Fruit fly (Drosophila melanogaster): ENCODE data around the gene fipi.
A peak's percentile ranks its signal among the peaks of the same experiment; 100 is the strongest.

The fipi gene

DNA sequence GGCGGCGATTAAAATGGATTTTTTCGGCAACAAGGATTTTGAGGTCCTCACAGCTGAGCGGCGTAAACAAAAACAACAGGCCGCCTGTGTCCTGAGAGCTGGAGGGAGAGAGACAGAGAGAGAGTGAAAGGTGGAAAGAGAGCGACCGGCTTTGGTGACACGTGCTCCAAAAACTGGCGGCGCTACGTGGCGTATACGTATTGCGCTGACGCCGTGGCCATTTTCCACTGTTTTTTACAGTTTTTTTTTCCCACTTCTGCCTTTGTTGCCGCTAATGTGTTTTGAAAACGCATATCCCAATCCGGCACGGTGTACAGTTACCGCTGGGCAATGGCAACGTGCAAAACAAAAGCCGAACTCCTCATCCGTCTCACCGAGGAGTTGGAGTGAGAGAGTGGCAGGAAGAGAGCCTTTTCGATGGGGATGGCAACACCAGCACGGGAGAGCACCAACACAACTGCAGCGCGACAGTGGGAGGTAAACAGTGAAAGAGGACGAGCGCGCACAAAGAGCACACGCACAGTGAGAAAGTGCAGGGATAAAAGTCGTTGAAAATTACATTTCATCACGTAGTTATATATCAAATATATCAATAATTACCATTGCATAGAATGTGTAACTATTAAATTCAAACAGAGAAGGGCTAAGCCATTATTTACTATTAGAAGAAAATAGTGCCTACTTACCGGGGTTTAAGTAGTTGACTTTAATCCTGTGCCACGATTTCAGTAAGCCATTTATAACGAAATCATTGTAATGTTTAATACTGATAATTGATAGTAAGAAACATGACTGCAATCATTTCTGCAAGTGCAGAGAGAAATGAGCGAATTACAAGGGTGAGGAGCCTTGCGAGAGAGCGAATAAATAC is 26.8 kb upstream of the fipi start (continued):
- TF ChIP-seq stwl (tag; optimal IDR thresholded peaks at IDR 0.05), result no peak
- TF ChIP-seq Rx (GFP tag; IDR thresholded peaks at IDR 0.05), result peak; percentile 57
- TF ChIP-seq Max (GFP tag; optimal IDR thresholded peaks at IDR 0.05), result peak; percentile 28
- peak; percentile 18; the same call in 1 of the 2 replicates for TF ChIP-seq CG10366 (GFP tag; IDR thresholded peaks at IDR 0.05)
- TF ChIP-seq CG17612 (GFP tag; IDR thresholded peaks at IDR 0.05), result 0 out of 2 replicates have a peak, but pooled peaks have one; percentile 19
- no peak for TF ChIP-seq toy (GFP tag; IDR thresholded peaks at IDR 0.05)
- TF ChIP-seq sim (GFP tag; IDR thresholded peaks at IDR 0.05), result no peak

DNA sequence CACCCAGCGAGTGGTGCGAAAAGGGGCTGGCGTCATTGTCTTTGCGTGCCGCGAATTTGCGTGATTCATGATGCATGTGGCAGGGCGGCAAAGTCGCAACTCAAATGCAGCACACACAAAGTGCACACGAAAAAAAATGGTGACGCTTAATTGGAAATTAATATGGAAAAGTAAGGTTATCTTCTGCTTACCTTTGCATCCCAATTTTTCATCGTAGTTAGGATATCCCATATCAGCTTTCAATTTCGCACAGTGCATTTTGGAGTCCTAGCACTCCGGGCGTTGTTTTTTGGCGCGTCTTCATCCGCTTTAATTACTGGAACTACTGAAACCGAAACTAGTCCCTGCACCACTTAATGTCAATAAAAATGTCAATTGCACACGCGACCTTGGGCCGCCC is 26.2 kb upstream of the fipi start:
- TF ChIP-seq ranshi (GFP tag; IDR thresholded peaks at IDR 0.05) (0 out of 2 replicates have a peak, but pooled peaks have one; percentile 37), ci (GFP tag; IDR thresholded peaks at IDR 0.05) (peak; percentile 11; the same call in 1 of the 3 replicates), row (GFP tag; IDR thresholded peaks at IDR 0.05) (0 out of 3 replicates have a peak, but pooled peaks have one; percentile 7), lilli (GFP tag; optimal IDR thresholded peaks at IDR 0.05) (no peak), CG15601 (tag; optimal IDR thresholded peaks at IDR 0.05) (no peak), Med (GFP tag) (peak; percentile 53), zfh1 (GFP tag; IDR thresholded peaks at IDR 0.05) (0 out of 3 replicates have a peak, but pooled peaks have one; percentile 22), CG2120 (GFP tag; optimal IDR thresholded peaks at IDR 0.05) (peak; percentile 23), prd (optimal IDR thresholded peaks at IDR 0.05) (no peak), prd (GFP tag; IDR thresholded peaks at IDR 0.05) (0 out of 3 replicates have a peak, but pooled peaks have one; percentile 21)

dm6 chr2L:4818056-4818455 is 24.2 kb upstream of the fipi start, which contains the start of gene CG3225:
Gene CG3225 (minus strand): TSS chr2L:4818245.
- TF ChIP-seq sna (GFP tag; IDR thresholded peaks at IDR 0.05; ENCODE audit: partially characterized antibody), result peak; percentile 31; the same call in 1 of the 2 replicates
- TF ChIP-seq E2f2 (GFP tag; IDR thresholded peaks at IDR 0.05), result peak; percentile 97
- TF ChIP-seq crp (GFP tag; optimal IDR thresholded peaks at IDR 0.05), result peak; percentile 78 to 94
- peak; percentile 39 for TF ChIP-seq MESR4 (GFP tag; optimal IDR thresholded peaks at IDR 0.05)
- peak; percentile 89 for TF ChIP-seq stwl (tag; optimal IDR thresholded peaks at IDR 0.05)
- TF ChIP-seq CG15011 (GFP tag; optimal IDR thresholded peaks at IDR 0.05), result no peak
- TF ChIP-seq Dp (GFP tag; optimal IDR thresholded peaks at IDR 0.05), result peak; percentile 95
- TF ChIP-seq CG17829 (tag; optimal IDR thresholded peaks at IDR 0.05), result peak; percentile 16
- TF ChIP-seq tna (GFP tag; IDR thresholded peaks at IDR 0.05; ENCODE audit: partially characterized antibody), result 0 out of 2 replicates have a peak, but pooled peaks have one; percentile 50
- TF ChIP-seq Bgb (GFP tag; IDR thresholded peaks at IDR 0.05; ENCODE audit: partially characterized antibody), result peak; percentile 48; the same call in 1 of the 2 replicates
- TF ChIP-seq Pdp1 (GFP tag; optimal IDR thresholded peaks at IDR 0.05), result peak in 1 of 2 experiments; percentile 36
- TF ChIP-seq hbn (GFP tag; IDR thresholded peaks at IDR 0.05; ENCODE audit: partially characterized antibody), result peak; percentile 33; the same call in 1 of the 2 replicates
- TF ChIP-seq trem (tag; optimal IDR thresholded peaks at IDR 0.05), result peak; percentile 70
- peak; percentile 89 for TF ChIP-seq pzg (GFP tag; optimal IDR thresholded peaks at IDR 0.05)
- peak; percentile 22; the same call in 1 of the 3 replicates for TF ChIP-seq row (GFP tag; IDR thresholded peaks at IDR 0.05)
- TF ChIP-seq CG6791 (GFP tag; IDR thresholded peaks at IDR 0.05; ENCODE audit: partially characterized antibody), result 0 out of 3 replicates have a peak, but pooled peaks have one; percentile 6
- TF ChIP-seq CG1603 (tag; optimal IDR thresholded peaks at IDR 0.05), result peak; percentile 73
- no peak for TF ChIP-seq Oaz (GFP tag; IDR thresholded peaks at IDR 0.05)
- 0 out of 3 replicates have a peak, but pooled peaks have one; percentile 42 for TF ChIP-seq vnd (GFP tag; IDR thresholded peaks at IDR 0.05; ENCODE audit: partially characterized antibody)
- TF ChIP-seq HmgZ (tag; optimal IDR thresholded peaks at IDR 0.05), result peak; percentile 30
- TF ChIP-seq CG13287 (GFP tag; IDR thresholded peaks at IDR 0.05; ENCODE audit: partially characterized antibody), result peak; percentile 75
- TF ChIP-seq unc-4 (GFP tag; IDR thresholded peaks at IDR 0.05; ENCODE audit: partially characterized antibody), result peak; percentile 43; the same call in 1 of the 2 replicates
- TF ChIP-seq MBD-R2 (GFP tag; IDR thresholded peaks at IDR 0.05), result peak; percentile 80
- peak; percentile 28 for TF ChIP-seq BEAF-32 (GFP tag; optimal IDR thresholded peaks at IDR 0.05)
- TF ChIP-seq twi (tag; optimal IDR thresholded peaks at IDR 0.05), result no peak
- peak; percentile 74; the same call in 2 of the 3 replicates for TF ChIP-seq CG34224 (GFP tag; IDR thresholded peaks at IDR 0.05; ENCODE audit: partially characterized antibody)
- no peak for TF ChIP-seq CG8290 (GFP tag; optimal IDR thresholded peaks at IDR 0.05)
- TF ChIP-seq CG8290 (tag; optimal IDR thresholded peaks at IDR 0.05), result peak in 1 of 2 experiments; percentile 18
- peak; percentile 58 for TF ChIP-seq CG10267 (tag; optimal IDR thresholded peaks at IDR 0.05)
